Fruit fly (Drosophila melanogaster) whole organism, adult: ENCODE measurements around the gene CG15465.

Experiments
- CG33017 ChIP-seq: fragments of 200-800 bp; sonication (Bioruptor generic); optimal IDR thresholded peaks from 2 replicates; lab custom pipeline; 2018; ENCODE audit warnings: missing biosample characterization, mild to moderate bottlenecking, missing genetic modification characterization, moderate library complexity
- Clk ChIP-seq: fragments of 200-800 bp; sonication (Bioruptor generic); optimal IDR thresholded peaks from 2 replicates; lab custom pipeline; 2017; ENCODE audit warnings: missing biosample characterization, missing genetic modification characterization

- TF ChIP-seq CG33017 (tag; lab: Kevin White, UChicago) (no peak), Clk (GFP tag; lab: Kevin White, UChicago) (no peak)
Observed at dm6 chrX:5286513-5286912, 201.0 kb downstream of the CG15465 start.
